Worm (Caenorhabditis elegans): ENCODE data around the gene gld-3.

DNA sequence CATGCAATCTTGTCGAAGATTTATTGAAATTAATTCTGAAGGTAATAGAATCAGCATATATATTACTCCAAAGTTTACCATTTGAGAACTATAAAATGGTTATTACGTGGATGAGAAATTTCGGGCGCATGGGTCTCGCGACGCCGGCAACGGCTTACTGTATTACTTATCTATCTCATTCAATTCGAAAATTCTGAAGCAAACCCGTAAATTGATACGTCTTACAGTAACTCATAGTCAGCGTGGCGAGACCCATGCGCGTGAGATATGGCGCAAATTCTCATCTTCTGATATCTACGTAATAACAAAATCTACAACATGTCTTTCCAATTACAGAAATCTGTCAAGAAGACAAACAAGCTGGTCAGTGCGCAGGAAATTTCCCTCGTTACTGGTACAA is 12.9 kb upstream of the gld-3 start:
- TF ChIP-seq madf-3 (GFP tag; IDR thresholded peaks at IDR 0.05): no peak
- no peak for TF ChIP-seq somi-1 (GFP tag; optimal IDR thresholded peaks at IDR 0.05)
- TF ChIP-seq aptf-2 (GFP tag; conservative IDR thresholded peaks at IDR 0.05): no peak
- TF ChIP-seq T26A5.8 (tag; optimal IDR thresholded peaks at IDR 0.05): no peak
- TF ChIP-seq Y53G8AR.9 (GFP tag; conservative IDR thresholded peaks at IDR 0.05): no peak
- no peak for TF ChIP-seq B0261.1 (tag; optimal IDR thresholded peaks at IDR 0.05)
- no peak for TF ChIP-seq dox-1 (GFP tag; IDR thresholded peaks at IDR 0.05)
- no peak for TF ChIP-seq hmg-20 (GFP tag; IDR thresholded peaks at IDR 0.05)
- TF ChIP-seq atf-7 (tag; optimal IDR thresholded peaks at IDR 0.05): no peak
- no peak for TF ChIP-seq mel-28 (tag; optimal IDR thresholded peaks at IDR 0.05; ENCODE audit: borderline replicate concordance)
- no peak for TF ChIP-seq dpl-1 (GFP tag; optimal IDR thresholded peaks at IDR 0.05)
- TF ChIP-seq ama-1 (optimal IDR thresholded peaks at IDR 0.05): no peak
- TF ChIP-seq ama-1 (GFP tag; optimal IDR thresholded peaks at IDR 0.05): no peak
- TF ChIP-seq snpc-4 (GFP tag; optimal IDR thresholded peaks at IDR 0.05): no peak
- TF ChIP-seq snpc-4 (tag; optimal IDR thresholded peaks at IDR 0.05): no peak

Measured in whole organism, young adult.